Fruit fly (Drosophila melanogaster): Measurements from ENCODE around the gene CG14229.

The CG14229 gene

DNA sequence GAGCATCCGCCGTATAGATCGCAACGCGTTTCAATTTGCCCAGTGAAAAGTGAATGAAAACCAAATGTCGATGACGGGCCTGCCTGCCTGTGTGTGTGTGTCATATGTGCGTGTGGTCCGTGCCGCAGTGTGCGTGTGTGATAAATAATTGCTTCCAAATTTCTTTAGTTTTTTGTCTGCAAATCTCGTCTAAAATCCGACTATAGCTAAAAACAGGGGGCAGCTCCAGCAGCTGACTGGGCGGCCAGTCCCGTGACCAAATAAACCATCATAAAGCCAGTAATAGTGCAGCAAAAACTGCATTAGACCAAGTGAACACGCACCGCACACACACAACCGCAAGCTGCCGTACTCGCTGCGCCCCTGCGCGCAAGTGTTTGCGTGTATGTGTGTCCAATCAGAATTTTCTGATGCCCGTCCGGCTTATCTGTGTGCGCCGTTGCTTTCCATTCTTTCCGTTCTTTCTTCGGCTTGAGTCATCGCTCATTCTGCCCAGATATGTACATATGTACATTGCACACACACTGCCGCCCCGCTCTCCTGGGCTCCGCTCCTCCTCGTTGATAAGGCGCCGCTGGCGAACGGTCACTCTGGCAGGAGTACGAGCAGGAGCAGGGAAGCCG lies 2.3 kb upstream of the CG14229 start:
- TF ChIP-seq CG8478 (optimal IDR thresholded peaks at IDR 0.05) = no peak
- TF ChIP-seq CTCF (optimal IDR thresholded peaks at IDR 0.05) = no peak

DNA sequence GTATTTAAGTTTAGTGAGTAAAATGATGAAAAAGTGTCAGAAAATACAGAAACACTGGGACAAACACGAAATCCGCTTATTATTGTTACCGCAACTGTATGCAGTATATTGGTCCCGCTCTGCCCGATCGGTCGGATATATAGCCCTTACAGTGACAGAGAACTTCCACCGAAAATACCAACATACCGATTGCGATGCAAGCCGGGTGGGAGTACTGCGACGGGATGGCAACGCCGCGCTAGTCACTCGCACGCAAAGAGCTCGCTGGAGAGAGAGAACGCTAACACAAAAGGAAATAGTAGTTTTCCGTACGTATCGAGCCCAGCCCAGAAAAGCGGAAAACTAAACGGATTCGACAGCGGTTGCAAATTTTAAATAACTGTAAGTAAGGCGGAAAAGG lies 1.8 kb upstream of the CG14229 start, which contains the start of gene Cdc42:
TSS of gene Cdc42 (plus strand) at position 247 of the 400 bp plus-strand sequence.
- TF ChIP-seq CTCF (optimal IDR thresholded peaks at IDR 0.05) = peak in 1 of 2 experiments; percentile 12
- TF ChIP-seq CG8478 (optimal IDR thresholded peaks at IDR 0.05) = no peak

DNA sequence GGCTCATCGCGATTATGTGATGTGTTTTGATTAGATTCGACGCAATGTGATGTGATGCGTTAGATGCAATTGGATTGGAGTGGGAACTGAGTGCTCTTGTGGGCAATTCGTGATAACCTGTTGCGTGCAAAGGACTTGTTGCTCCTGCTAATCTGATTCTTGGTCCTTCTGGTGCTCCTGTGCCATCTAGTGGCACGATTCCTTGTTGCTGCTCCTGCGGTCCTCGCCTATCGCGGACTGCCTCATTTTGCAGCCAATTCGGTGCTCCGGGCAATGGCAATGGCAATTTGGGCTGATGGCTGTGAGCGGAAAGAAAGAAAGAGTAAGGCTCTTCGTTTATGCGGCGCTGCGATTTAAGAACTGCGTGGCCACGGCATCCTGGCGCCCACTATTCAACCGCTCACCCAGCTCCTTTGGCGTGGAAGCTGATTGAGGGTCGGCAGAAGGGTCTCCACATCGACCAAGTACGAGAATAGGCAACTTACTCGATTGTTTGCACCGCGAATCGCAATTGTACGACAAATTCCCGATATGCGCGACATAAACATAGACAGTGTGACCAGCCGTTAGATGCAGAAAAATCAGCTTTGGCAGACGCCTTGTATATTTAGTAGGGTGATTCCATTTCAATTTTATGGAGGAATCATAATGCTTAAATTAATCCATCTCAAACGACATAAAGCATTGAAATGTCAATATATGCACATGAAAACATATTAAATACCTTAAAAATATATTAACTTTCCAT lies 1.9 kb downstream of the CG14229 start, which contains the start of gene Mer:
TSS of gene Mer (minus strand) at position 550 of the 748 bp plus-strand sequence.
- TF ChIP-seq CG8478 (optimal IDR thresholded peaks at IDR 0.05) (no peak), CTCF (optimal IDR thresholded peaks at IDR 0.05) (no peak)

DNA sequence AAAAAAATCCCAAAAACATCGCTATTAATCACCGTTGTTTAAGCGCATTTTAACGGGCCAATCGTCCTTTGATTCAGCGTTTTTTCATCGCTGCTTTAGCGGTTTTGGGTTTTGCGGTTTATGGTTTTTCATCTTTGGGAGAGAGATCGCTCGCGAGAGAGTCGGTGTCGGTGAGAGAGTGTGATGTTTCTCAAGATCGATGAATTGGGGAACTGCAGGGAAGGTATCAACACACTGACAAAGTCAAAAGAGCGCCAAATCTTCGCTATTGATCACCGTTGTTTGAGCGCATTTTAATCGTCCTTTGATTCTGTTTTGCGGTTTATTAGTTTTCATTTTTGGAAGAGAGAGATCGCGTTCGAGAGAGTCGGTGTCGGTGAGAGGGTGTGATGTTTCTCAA lies 5.0 kb downstream of the CG14229 start:
- TF ChIP-seq CG8478 (optimal IDR thresholded peaks at IDR 0.05) (no peak), CTCF (optimal IDR thresholded peaks at IDR 0.05) (no peak)

DNA sequence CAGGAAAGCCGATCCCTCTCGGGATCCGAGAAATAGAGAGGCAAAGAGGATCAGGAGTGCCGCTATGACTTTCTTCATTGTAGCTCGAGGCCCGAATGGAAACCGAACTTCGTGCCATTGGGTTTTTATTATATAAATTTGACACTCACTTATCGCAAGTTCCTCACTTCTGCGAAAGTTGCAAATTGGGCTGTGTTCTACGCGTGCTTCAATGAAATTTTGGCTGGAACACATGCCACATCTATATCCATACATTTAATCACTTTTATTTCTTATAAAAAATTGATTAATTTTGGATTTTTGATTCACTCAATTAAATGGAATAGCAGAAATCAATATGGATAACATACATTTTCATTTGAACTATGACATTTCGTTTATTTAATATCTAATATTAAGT lies 6.2 kb downstream of the CG14229 start, which contains the start of gene CG14227:
TSS of gene CG14227 (minus strand) at position 101 of the 400 bp plus-strand sequence.
- TF ChIP-seq CG8478 (optimal IDR thresholded peaks at IDR 0.05) = no peak
- no peak for TF ChIP-seq CTCF (optimal IDR thresholded peaks at IDR 0.05)

DNA sequence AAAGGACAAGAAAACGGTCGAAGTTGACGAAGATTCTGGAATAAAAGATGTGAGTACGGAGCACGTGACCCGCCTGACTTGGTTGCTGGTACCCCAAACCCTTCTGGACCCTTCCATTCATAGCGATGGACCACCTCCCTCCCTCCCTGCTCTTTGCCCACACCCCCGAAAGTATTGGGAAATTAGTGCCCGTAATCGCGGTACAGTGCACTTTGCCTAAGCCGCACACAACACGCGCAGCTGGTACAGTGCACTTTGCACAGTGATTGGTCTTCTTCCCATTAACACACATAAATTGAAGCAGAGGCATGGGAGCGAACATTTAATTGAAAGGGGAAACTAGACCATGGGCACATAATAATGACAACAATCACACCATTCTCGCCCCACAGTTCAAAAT lies 11.0 kb downstream of the CG14229 start:
- no peak for TF ChIP-seq CG8478 (optimal IDR thresholded peaks at IDR 0.05)
- TF ChIP-seq CTCF (optimal IDR thresholded peaks at IDR 0.05) = no peak

DNA sequence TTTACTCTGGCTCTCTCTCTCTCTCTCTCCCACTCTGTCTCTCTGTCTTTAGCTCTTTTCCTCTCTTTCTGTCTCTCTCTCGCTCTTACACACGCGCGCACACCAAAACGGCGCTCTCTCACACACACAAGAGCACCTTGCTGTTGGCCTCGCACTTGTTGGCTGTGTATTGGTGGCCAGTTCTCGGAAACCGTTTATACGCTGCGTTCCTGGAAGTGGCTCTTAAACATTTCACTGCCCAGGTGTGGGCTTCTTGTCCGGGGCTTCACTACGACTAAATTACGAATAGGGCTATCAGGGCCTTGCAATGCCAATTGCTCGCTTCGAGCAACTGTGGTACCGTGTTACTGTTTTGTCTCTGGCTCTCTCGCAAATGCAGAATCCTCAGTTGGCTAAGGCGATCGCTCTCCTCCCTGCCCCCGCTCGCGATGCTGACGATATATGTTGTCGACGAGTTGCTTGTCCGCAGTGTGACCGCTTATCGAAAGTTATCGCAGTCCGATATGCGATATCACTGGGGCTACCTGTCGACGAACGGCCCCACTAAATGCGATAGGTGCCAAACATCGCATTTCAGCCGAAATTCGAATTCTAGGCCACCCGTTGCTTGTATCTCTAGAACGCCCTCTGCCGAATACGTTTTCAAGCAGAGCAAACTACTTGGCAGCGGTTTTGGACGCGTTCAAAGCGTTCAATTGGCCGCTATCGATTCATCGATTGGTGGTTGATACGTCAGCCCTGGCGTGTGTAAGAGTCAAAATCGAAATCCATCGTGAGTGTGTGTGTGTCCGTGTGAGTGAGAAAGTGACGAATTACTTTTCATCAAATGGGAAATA lies 11.8 kb downstream of the CG14229 start, which contains the start of the genes dome and Ubqn:
TSS of gene dome (minus strand) at position 479 of the 836 bp plus-strand sequence.
TSS of gene Ubqn (plus strand) at position 769 of the 836 bp plus-strand sequence.
- TF ChIP-seq CG8478 (optimal IDR thresholded peaks at IDR 0.05) (no peak), CTCF (optimal IDR thresholded peaks at IDR 0.05) (peak; percentile 64 to 83)

- TF ChIP-seq CTCF (optimal IDR thresholded peaks at IDR 0.05) (peak; percentile 48 to 65), CG8478 (optimal IDR thresholded peaks at IDR 0.05) (no peak)
These were observed 15.8 kb downstream of the CG14229 start for dm6 chrX:19679207-19679606.

- TF ChIP-seq CG8478 (optimal IDR thresholded peaks at IDR 0.05) (no peak), CTCF (optimal IDR thresholded peaks at IDR 0.05) (no peak)
These were observed 19.4 kb downstream of the CG14229 start, which contains the start of gene et for dm6 chrX:19675662-19676061. TSS of gene et (minus strand) at chrX:19675891.

DNA sequence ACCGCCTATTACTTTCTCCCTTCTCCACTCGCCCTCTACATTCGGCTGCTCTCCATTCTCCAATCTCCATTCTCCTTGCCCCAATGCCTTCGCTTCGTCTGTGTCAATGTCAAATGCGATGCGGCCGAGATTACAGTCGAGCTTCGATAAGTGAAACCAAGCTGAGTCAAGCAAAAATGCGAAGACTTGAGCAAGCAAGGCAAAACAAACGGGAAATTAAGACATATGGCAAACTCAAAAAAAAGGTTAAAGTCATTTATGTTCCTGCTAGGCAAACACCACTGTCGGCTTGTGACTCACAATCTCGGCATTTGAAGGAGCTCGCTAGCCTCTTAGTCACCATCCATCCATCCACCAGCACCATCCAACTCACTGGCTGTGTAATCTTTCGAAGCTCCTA lies 26.6 kb downstream of the CG14229 start:
- TF ChIP-seq CG8478 (optimal IDR thresholded peaks at IDR 0.05) (no peak), CTCF (optimal IDR thresholded peaks at IDR 0.05) (peak in 1 of 2 experiments; percentile 29)

- TF ChIP-seq CG8478 (optimal IDR thresholded peaks at IDR 0.05) (no peak), CTCF (optimal IDR thresholded peaks at IDR 0.05) (no peak)
These were observed 27.5 kb downstream of the CG14229 start for dm6 chrX:19667444-19668104.

DNA sequence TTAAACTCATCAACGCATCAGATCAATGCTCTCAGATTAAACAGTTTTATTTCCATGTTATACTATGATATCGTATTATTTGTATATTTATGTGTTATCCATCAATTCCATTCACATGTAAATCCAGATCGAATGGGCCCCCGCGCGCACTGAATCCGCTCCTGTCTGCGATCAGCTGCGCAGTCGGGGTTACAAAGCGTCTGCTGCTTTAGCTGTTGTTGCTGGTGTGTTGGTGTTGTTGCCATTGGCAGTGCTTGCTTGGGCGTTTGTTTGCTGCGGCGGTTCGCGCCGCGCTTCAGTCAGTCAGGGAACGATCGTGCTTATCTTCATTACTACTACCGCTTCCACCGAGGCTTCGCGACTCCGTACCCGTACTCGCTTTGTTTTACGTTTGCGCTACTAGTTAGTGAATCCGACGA lies 28.1 kb downstream of the CG14229 start, which contains the start of gene Zw:
TSS of gene Zw (plus strand) at position 262 of the 419 bp plus-strand sequence.
- no peak for TF ChIP-seq CG8478 (optimal IDR thresholded peaks at IDR 0.05)

- TF ChIP-seq CG8478 (optimal IDR thresholded peaks at IDR 0.05) (no peak), CTCF (optimal IDR thresholded peaks at IDR 0.05) (no peak)
These were observed 29.3 kb downstream of the CG14229 start for dm6 chrX:19665684-19666141.

Data from S2 (cell line).